Fruit fly (Drosophila melanogaster) S2 (cell line): ENCODE data around the gene CG16781.

Experiments used
- CG8478 ChIP-seq: fragments of >200 bp; optimal IDR thresholded peaks from 2 replicates; lab custom pipeline; 2018
- CTCF ChIP-seq, 2 experiments: fragments of >200 bp; optimal IDR thresholded peaks; 2 replicates each; lab custom pipeline; 2018

The CG16781 gene

DNA sequence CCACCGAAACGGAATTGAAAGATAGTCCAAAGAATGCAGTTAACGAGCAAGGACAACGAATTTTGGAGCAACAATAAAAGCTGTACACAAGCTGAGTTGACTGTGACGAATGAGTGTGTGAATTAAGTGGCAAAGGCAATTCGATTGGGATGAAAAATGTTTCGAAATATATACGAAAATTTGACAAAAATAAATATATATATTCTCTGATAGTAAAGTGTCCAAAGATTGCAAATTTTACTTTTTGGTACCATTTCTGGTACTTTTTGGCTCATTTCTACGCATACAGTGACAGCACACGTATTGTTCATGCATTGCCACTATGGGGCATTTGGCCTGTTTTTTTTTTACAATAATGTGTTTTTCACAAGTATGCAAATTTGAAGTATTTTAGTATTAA, at the start of gene CG16781:
Gene CG16781 (minus strand): TSS at position 101 of the 400 bp plus-strand sequence.
- TF ChIP-seq CTCF (optimal IDR thresholded peaks at IDR 0.05; lab: Kevin White, UChicago): no peak

DNA sequence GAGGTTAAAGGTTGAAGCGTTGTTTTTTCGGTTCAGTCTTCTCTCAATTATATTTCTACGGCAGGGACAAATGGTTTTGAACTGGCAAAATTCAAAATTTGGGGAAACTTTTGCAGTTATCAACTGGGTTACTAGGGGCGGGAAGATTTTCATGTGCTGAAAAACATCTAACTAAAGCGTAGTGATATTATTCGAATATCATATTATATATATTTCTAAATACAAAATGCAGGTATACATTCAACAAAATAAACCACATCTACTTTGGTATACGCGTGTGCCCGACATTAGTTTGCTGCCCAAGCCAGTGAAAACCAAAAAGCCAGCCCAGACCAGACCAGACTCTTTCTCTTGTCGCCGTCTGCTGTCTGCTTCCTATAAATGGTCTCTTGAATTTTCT, 40.9 kb upstream of the CG16781 start, which contains the start of gene Gas8:
Gene Gas8 (minus strand): TSS at position 101 of the 400 bp plus-strand sequence.
- TF ChIP-seq CG8478 (lab: Kevin White, UChicago) (no peak), CTCF (optimal IDR thresholded peaks at IDR 0.05; lab: Kevin White, UChicago) (no peak)

DNA sequence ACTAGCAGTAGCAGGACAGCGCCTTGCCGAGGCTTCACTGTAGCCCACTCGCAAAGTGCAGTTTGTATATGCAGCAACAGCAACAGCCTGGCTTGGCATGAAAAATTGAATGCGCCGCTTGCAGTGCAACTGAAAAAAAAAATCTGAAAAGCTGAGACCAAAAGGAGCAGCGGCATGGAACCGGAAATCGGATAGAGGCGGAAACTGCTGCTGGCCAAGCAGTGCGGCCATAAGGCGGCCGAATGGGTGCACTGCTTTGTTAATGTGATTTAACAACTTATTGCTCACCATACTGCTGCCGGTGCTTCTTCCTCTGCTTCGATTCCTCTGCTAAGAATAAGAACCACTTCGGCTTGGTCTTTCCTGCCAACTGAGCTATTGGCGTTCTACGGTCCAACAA, 40.4 kb upstream of the CG16781 start:
- TF ChIP-seq CTCF (optimal IDR thresholded peaks at IDR 0.05; lab: Kevin White, UChicago) (no peak), CG8478 (lab: Kevin White, UChicago) (no peak)

DNA sequence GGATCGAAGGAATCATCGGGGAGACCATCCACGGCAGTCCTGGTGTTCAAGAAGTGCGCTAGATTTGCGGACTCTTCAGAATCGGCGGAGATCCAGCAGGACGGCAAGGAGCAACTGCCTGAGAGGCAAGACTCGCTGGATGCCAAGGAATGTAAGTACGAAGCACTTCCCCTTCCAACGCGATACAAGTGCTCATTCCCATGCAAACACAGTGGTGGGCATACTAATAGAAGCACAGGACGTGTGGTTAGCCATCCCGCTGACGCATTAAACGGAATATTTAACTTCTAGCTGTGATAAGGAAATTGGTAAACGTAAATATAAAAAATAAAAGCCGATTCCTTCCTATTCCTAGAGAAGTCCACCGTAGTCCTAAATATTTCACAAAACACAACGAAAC, 22.0 kb upstream of the CG16781 start:
- no peak for TF ChIP-seq CG8478 (lab: Kevin White, UChicago)
- TF ChIP-seq CTCF (optimal IDR thresholded peaks at IDR 0.05; lab: Kevin White, UChicago): no peak

DNA sequence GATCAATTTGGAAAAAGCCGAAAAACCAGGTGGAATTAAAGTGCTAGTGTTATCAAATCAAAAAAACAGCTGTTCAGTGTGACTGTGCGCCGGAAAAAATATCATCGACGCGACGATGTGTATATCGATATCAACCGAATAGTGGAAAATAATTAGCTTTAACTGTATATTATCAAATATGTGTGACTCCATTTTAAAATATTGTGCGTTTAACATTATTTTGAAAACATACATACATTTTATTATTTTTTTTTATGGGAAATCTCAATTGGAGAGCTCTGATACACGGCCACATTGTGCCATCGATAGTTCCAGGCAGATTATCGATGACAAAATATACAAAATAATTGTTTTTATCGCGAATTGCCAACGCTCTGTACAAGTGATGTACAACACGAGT, 21.5 kb upstream of the CG16781 start, which contains the start of the genes CG14270 and CG10803:
Gene CG14270 (minus strand): TSS at position 75 of the 400 bp plus-strand sequence.
Gene CG10803 (plus strand): TSS at position 347 of the 400 bp plus-strand sequence.
- TF ChIP-seq CTCF (optimal IDR thresholded peaks at IDR 0.05; lab: Kevin White, UChicago) (no peak), CG8478 (lab: Kevin White, UChicago) (no peak)

DNA sequence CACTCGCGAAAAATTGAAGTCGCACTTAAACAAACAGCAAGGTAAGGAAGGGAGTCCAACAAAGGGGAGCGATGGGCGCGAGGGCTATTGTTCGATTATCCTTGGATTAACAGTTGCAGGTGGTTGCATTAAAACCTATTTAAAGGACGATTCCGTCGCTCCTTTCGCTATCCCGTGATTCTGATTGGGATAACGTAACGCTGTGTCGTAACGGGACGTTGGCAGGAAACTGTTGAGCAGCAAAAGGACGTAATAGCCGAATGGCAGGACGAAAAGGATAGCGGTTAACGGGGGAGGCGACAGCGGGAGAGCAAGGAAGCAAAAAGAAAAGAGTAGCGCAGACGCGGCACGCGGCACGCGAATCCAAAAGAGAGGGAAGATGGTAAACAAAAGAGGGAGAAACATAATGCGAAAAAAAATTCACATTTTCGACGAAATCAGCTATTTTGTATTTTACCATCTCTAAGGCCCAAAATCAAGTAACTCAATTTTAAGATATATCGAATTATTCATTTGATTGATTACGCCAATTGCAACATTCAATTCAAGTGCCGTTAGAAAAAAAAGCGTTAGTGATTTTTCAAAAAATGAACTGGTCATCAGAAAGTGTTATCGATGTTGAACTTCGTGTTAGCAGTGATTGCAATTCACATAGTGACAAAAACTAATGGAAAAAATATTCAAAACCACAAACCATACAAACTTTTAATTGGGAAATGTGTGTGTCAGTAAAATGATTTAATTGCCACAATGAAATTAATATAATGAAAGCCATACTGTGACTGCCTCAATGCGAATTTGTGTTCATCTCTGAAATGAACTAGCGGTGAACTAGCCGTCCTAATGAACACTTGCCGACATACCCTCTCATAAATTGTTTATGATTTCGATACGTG, 18.5 kb upstream of the CG16781 start, which contains the start of the genes CG10804 and CG10802:
Gene CG10804 (minus strand): TSS at position 204 of the 896 bp plus-strand sequence.
Gene CG10802 (plus strand): TSS at position 847 of the 896 bp plus-strand sequence.
- no peak for TF ChIP-seq CG8478 (lab: Kevin White, UChicago)
- TF ChIP-seq CTCF (optimal IDR thresholded peaks at IDR 0.05; lab: Kevin White, UChicago): no peak

DNA sequence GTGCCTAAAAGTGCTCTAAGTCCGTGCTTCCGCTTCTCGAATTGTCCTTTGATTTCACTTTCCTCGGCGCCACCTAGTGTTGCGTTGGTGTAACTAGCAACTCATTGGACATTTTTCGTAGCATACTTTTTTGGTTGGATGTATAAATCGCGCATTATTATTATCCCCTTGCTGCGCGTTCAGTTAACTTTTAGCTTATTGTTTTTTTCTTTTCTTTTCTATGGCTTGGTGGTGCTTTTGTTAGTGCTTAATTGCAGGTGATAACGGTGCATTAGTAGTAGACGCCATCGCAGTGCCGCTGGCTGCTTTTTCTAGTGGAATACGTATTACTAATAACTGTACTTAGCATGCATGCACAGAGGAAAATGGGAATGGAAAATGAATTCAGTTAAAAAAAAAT, 17.2 kb upstream of the CG16781 start:
- TF ChIP-seq CTCF (optimal IDR thresholded peaks at IDR 0.05; lab: Kevin White, UChicago) (peak; percentile 92 to 95), CG8478 (lab: Kevin White, UChicago) (no peak)

DNA sequence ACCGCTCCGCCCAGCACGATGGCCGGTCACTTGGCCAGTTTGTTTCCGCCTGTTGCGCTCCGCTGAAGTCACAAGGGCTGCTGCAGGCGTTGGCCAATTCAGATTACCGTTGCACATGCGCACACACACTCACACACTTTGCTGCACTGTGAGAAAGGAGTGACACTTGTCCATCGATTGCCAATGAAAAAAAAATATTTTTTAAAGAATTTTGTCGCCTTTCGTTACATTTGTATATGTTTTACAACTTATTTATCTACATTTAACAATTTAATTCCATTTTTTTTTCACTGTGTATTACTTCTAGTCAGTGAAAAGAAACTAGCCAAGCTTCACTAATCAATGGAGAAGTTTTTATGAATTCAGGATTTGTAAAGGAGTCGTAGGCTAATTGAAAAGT, 12.2 kb upstream of the CG16781 start:
- TF ChIP-seq CG8478 (lab: Kevin White, UChicago) (no peak), CTCF (optimal IDR thresholded peaks at IDR 0.05; lab: Kevin White, UChicago) (no peak)

DNA sequence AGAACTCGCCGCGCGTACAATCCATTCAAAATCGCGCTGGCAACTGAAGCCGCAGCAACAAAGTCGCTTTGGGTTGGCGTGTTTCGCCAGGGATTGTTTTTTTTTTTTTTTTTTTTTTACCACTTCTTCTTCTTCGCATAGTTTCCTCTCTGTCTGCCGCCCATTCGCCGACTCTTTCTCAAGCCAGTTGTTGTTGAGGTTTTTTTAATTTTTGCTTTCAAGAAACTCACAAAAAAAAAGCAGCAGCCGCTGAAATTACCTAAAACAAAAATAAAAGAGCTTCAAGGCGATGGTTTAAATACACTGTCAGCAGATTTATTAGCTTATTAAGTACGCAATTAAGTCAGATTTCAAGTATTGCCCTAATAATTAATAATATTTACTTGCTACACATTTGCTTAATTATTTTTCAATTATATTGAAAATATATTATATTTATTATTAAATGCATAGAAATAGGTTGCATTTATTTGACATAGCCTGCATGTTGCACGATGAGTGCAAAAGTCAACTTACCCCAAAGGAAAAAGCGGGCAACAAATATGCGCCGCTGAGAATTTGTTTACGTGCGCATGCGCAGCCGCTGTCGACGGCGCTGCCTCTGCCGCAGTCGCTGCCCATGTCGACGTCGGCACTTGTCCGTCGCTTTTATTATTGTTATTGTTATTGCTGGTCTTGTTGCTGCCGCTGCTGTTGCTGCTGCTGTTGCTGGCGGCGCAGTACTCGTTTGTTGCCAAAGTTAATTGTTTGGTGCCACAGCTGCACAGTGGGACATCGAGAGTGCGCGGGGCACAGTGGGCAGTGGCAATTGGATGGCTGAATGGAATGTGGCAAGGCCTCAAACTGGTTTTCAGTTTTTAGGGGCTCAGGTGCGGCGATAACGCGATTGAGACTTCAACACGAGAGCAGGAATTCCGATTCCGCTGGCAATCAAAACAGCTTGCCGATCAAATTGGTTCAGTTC, 10.9 kb upstream of the CG16781 start, which contains the start of gene CG12206:
Gene CG12206 (minus strand): TSS at position 49 of the 964 bp plus-strand sequence.
- TF ChIP-seq CTCF (optimal IDR thresholded peaks at IDR 0.05; lab: Kevin White, UChicago) (no peak), CG8478 (lab: Kevin White, UChicago) (no peak)

DNA sequence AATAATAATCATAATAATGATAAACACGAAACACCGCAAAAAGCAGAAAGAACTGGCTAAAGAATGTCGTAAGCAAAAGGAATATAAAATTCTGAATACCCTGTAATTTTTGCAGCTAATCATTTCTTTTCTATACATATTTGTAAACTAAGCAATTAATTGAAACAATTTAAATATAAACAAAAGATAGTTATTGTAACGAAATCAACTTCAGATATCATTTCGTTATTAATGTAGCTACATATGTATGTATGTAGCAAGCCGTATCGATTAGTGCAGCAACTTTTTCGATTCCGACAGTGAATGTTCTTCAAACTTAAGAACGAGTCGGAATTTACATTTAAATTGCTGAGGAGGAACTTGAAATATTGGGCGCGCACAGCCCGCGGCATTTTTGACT, 9.8 kb upstream of the CG16781 start:
- TF ChIP-seq CTCF (optimal IDR thresholded peaks at IDR 0.05; lab: Kevin White, UChicago) (no peak), CG8478 (lab: Kevin White, UChicago) (no peak)

DNA sequence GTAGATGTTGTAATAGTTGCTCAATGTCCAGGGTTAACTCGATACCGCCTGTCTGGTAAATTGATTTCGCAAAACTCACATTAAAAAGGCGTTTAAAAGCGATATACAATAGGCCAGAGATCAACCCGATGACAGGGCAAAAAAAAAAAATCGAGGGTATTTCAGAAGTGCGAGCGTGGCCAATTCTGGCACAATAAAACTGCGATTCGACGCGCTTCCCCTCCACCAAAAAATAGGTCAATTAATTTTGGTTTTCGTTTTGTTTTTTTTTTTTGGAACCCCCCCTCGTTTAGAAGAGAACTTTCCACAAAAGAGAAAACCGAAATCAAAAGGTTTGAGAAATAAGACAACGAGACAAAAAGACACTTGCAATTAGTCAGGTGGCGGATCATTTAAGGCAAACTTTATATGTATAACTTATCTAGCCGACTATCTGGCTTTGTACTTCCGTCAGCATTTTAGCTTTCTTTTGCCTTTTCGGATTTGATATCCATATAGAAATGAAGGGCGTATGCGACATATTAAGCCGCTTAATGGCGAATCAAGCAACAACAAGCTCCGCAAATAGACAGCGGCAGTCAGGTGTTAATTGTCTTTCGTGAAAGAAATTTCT, 6.7 kb upstream of the CG16781 start:
- TF ChIP-seq CTCF (optimal IDR thresholded peaks at IDR 0.05; lab: Kevin White, UChicago) (no peak), CG8478 (lab: Kevin White, UChicago) (no peak)

DNA sequence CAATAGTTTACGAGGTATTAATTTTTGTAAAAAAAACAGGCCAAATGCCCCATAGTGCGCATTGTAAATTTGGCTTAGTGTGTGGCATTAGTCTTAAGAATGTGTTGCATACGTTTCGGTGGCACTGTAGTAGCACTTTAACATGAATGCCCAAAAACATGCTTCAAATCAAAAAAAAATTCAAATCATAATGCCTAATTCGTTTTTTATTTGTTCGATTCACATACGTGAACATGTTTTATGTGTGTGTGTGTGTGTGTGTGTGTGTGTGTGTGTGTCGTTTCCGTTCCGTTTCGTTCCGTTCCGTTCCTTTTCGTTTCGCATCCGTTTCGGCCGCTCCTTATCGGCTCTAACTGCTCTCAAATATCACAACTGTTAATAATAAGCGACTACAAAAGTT, 1.7 kb upstream of the CG16781 start:
- TF ChIP-seq CG8478 (lab: Kevin White, UChicago) (no peak), CTCF (optimal IDR thresholded peaks at IDR 0.05; lab: Kevin White, UChicago) (peak in 1 of 2 experiments; percentile 17)

DNA sequence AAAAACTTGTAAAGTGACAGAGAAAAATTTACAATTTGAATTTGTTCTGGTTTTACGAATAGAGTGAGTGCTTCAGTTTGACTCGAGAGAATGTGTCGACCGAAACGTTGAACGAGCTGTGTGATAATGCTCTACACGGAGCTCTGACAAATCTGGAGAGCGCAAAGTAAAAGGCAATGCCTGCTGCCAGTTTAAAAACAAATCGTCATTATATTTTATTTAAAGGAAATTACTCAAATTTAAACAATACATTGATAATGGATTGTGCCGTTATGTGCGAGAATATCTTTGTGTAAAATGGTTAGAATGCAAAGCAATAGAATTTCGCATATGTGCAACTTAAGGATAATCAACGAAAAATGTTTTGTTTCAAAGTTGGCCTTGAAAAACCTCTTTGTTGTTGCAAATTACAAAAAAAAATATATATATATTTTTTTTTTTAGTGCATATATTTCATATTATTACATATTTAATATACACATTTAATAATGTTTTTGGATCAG, 3.7 kb downstream of the CG16781 start, which contains the start of the genes CG16782 and CG10801:
Gene CG16782 (minus strand): TSS at position 101 of the 503 bp plus-strand sequence.
Gene CG10801 (plus strand): TSS at position 453 of the 503 bp plus-strand sequence.
- TF ChIP-seq CG8478 (lab: Kevin White, UChicago) (no peak), CTCF (optimal IDR thresholded peaks at IDR 0.05; lab: Kevin White, UChicago) (no peak)
